Worm (Caenorhabditis elegans): Measurements from ENCODE around the gene Y81G3A.2.

DNA sequence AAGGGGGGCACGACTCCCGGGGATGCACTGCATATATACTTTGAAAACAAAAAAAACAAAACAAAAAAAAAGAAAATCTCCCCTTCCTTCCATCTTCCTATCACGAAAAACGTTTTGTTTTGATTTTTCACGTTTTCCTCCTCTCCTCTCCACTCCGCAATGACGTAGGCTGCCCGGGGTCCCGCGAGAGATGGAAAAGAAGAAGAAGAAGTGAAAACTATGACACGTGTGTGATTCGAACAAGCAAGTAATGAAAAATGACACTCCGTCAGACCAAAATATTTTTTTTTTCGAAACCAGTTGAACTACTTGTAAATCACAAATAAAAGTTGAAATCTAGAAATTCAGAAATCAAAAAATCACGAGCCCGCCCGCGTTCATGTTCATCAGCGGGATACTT is 15.5 kb upstream of the Y81G3A.2 start:
- TF ChIP-seq nhr-19 (GFP tag; conservative IDR thresholded peaks at IDR 0.05) (0 out of 2 replicates have a peak, but pooled peaks have one; percentile 13), nhr-237 (tag; optimal IDR thresholded peaks at IDR 0.05) (no peak), nhr-77 (tag; optimal IDR thresholded peaks at IDR 0.05) (no peak), lin-13 (GFP tag; optimal IDR thresholded peaks at IDR 0.05) (no peak), sox-4 (tag; optimal IDR thresholded peaks at IDR 0.05) (no peak), ztf-4 (tag; optimal IDR thresholded peaks at IDR 0.05) (no peak), nhr-76 (tag; optimal IDR thresholded peaks at IDR 0.05) (no peak)
